Fruit fly (Drosophila melanogaster): Measurements from ENCODE around the gene CG13102.

CG13102 gene

DNA sequence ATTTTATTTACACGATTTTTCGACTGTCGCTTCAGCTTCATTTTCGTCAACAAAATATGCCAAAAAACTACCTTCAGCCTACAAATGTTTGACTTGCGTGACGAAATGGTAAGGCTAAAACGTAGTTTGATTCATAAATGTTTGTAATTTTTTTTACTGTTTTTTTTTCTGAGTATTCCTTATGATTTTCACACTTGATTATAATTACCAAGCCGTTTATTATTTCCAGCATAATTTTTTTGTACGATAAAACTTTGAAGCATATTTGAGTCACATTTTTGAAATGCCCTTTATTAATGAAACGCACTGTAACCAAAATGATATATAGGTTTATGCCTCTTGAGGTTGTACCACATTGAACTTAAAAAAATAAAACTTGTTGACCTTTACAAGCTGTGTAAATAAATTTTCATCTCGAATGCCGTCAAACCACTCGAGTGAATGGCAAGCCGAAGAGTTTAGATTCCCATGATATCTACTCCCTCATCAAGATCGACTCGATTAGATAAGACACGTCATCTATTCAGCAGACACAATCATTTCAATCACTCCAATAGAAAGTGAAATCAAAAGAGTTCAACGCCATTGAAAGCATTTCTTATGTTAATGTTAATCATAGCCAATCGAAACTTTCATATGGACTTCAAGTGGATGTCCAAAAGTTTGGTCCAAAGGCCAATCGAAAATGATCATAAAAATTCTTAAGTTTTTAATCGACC lies 29.2 kb upstream of the CG13102 start (continued):
- TF ChIP-seq Meics (GFP tag; optimal IDR thresholded peaks at IDR 0.05) (peak; percentile 69), CG18011 (GFP tag; optimal IDR thresholded peaks at IDR 0.05) (peak; percentile 2), ind (GFP tag; optimal IDR thresholded peaks at IDR 0.05) (peak; percentile 42), HLH54F (GFP tag; optimal IDR thresholded peaks at IDR 0.05) (peak; percentile 12), Gug (GFP tag; IDR thresholded peaks at IDR 0.05) (no peak), CG10274 (GFP tag; optimal IDR thresholded peaks at IDR 0.05) (no peak), sima (GFP tag; optimal IDR thresholded peaks at IDR 0.05) (no peak), Gsc (GFP tag; IDR thresholded peaks at IDR 0.05) (no peak), CG42726 (GFP tag; IDR thresholded peaks at IDR 0.05; ENCODE audit: partially characterized antibody) (no peak), Bgb (GFP tag; IDR thresholded peaks at IDR 0.05; ENCODE audit: partially characterized antibody) (no peak), Atf3 (GFP tag; optimal IDR thresholded peaks at IDR 0.05) (peak; percentile 34), C15 (GFP tag; IDR thresholded peaks at IDR 0.05) (no peak), CG13296 (GFP tag; optimal IDR thresholded peaks at IDR 0.05) (peak; percentile 63), tio (GFP tag; optimal IDR thresholded peaks at IDR 0.05) (peak; percentile 26), TFAM (GFP tag; optimal IDR thresholded peaks at IDR 0.05) (no peak), CG13624 (GFP tag; optimal IDR thresholded peaks at IDR 0.05) (peak; percentile 76), Opbp (GFP tag; IDR thresholded peaks at IDR 0.05; ENCODE audit: partially characterized antibody) (no peak), her (GFP tag; optimal IDR thresholded peaks at IDR 0.05) (no peak), NfI (GFP tag; optimal IDR thresholded peaks at IDR 0.05) (peak; percentile 27), org-1 (GFP tag; optimal IDR thresholded peaks at IDR 0.05) (peak; percentile 28), gcm2 (GFP tag; optimal IDR thresholded peaks at IDR 0.05) (no peak), btn (GFP tag; optimal IDR thresholded peaks at IDR 0.05) (no peak), CG17359 (tag; optimal IDR thresholded peaks at IDR 0.05) (peak; percentile 70), CG4707 (GFP tag; optimal IDR thresholded peaks at IDR 0.05) (no peak), crc (GFP tag; optimal IDR thresholded peaks at IDR 0.05) (no peak), run (tag; optimal IDR thresholded peaks at IDR 0.05) (peak; percentile 59), Six4 (GFP tag; optimal IDR thresholded peaks at IDR 0.05) (no peak), CG17802 (tag; optimal IDR thresholded peaks at IDR 0.05) (no peak), CG3838 (GFP tag; optimal IDR thresholded peaks at IDR 0.05) (peak; percentile 3), inv (GFP tag; IDR thresholded peaks at IDR 0.05; ENCODE audit: partially characterized antibody) (no peak), unc-4 (GFP tag; IDR thresholded peaks at IDR 0.05; ENCODE audit: partially characterized antibody) (no peak), Lim3 (GFP tag; IDR thresholded peaks at IDR 0.05) (no peak), slp2 (GFP tag; optimal IDR thresholded peaks at IDR 0.05) (peak; percentile 29), HLH3B (GFP tag; IDR thresholded peaks at IDR 0.05) (peak; percentile 54; the same call in 1 of the 2 replicates), shn (GFP tag; optimal IDR thresholded peaks at IDR 0.05) (no peak), Dp (GFP tag; optimal IDR thresholded peaks at IDR 0.05) (no peak), seq (GFP tag; IDR thresholded peaks at IDR 0.05) (peak; percentile 32; the same call in 1 of the 2 replicates), Dfd (GFP tag; optimal IDR thresholded peaks at IDR 0.05) (no peak), CG30020 (tag; optimal IDR thresholded peaks at IDR 0.05) (no peak), Oli (tag; optimal IDR thresholded peaks at IDR 0.05) (peak; percentile 62), CkIIα-i1 (GFP tag; IDR thresholded peaks at IDR 0.05) (no peak), CG32767 (GFP tag; IDR thresholded peaks at IDR 0.05) (0 out of 2 replicates have a peak, but pooled peaks have one; percentile 27), ara (GFP tag; IDR thresholded peaks at IDR 0.05) (no peak), so (GFP tag; IDR thresholded peaks at IDR 0.05) (peak; percentile 70; the same call in 1 of the 3 replicates), CG33213 (GFP tag; optimal IDR thresholded peaks at IDR 0.05) (no peak)
